Fruit fly (Drosophila melanogaster): ENCODE results near the gene CG11294.

The CG11294 gene

dm6 chrX:8671348-8672298 is 21.8 kb downstream of the CG11294 start:
- TF ChIP-seq psq (optimal IDR thresholded peaks at IDR 0.05) (no peak), h (optimal IDR thresholded peaks at IDR 0.05) (no peak), insv (optimal IDR thresholded peaks at IDR 0.05) (no peak), Sin3A (optimal IDR thresholded peaks at IDR 0.05) (no peak), ttk (optimal IDR thresholded peaks at IDR 0.05) (no peak), Myc (optimal IDR thresholded peaks at IDR 0.05) (no peak)

dm6 chrX:8669434-8669833 is 24.0 kb downstream of the CG11294 start:
- no peak for TF ChIP-seq ttk (optimal IDR thresholded peaks at IDR 0.05)
- no peak for TF ChIP-seq Myc (optimal IDR thresholded peaks at IDR 0.05)
- TF ChIP-seq psq (optimal IDR thresholded peaks at IDR 0.05) = no peak
- TF ChIP-seq h (optimal IDR thresholded peaks at IDR 0.05) = no peak
- no peak for TF ChIP-seq Sin3A (optimal IDR thresholded peaks at IDR 0.05)
- TF ChIP-seq insv (optimal IDR thresholded peaks at IDR 0.05) = no peak

dm6 chrX:8667709-8668108 is 25.7 kb downstream of the CG11294 start:
- TF ChIP-seq ttk (optimal IDR thresholded peaks at IDR 0.05) (no peak), insv (optimal IDR thresholded peaks at IDR 0.05) (no peak)

dm6 chrX:8667070-8667469 is 26.4 kb downstream of the CG11294 start:
- no peak for TF ChIP-seq h (optimal IDR thresholded peaks at IDR 0.05)

dm6 chrX:8665576-8666297 is 27.7 kb downstream of the CG11294 start:
- TF ChIP-seq h (optimal IDR thresholded peaks at IDR 0.05) = no peak
- TF ChIP-seq Myc (optimal IDR thresholded peaks at IDR 0.05) = no peak
- TF ChIP-seq insv (optimal IDR thresholded peaks at IDR 0.05) = no peak
- no peak for TF ChIP-seq psq (optimal IDR thresholded peaks at IDR 0.05)
- TF ChIP-seq ttk (optimal IDR thresholded peaks at IDR 0.05) = no peak
- no peak for TF ChIP-seq Sin3A (optimal IDR thresholded peaks at IDR 0.05)

dm6 chrX:8663795-8664194 is 29.6 kb downstream of the CG11294 start:
- no peak for TF ChIP-seq psq (optimal IDR thresholded peaks at IDR 0.05)
- TF ChIP-seq ttk (optimal IDR thresholded peaks at IDR 0.05) = no peak
- TF ChIP-seq h (optimal IDR thresholded peaks at IDR 0.05) = no peak

dm6 chrX:8662247-8662646 is 31.2 kb downstream of the CG11294 start:
- TF ChIP-seq ttk (optimal IDR thresholded peaks at IDR 0.05) = no peak
- TF ChIP-seq insv (optimal IDR thresholded peaks at IDR 0.05) = no peak
- no peak for TF ChIP-seq Sin3A (optimal IDR thresholded peaks at IDR 0.05)
- no peak for TF ChIP-seq psq (optimal IDR thresholded peaks at IDR 0.05)
- TF ChIP-seq Myc (optimal IDR thresholded peaks at IDR 0.05) = no peak
- no peak for TF ChIP-seq h (optimal IDR thresholded peaks at IDR 0.05)

- TF ChIP-seq insv (optimal IDR thresholded peaks at IDR 0.05) (no peak), ttk (optimal IDR thresholded peaks at IDR 0.05) (no peak), Sin3A (optimal IDR thresholded peaks at IDR 0.05) (no peak), h (optimal IDR thresholded peaks at IDR 0.05) (no peak), Myc (optimal IDR thresholded peaks at IDR 0.05) (no peak), psq (optimal IDR thresholded peaks at IDR 0.05) (no peak)
These were observed 32.1 kb downstream of the CG11294 start for dm6 chrX:8661162-8661807.

dm6 chrX:8660354-8660753 is 33.1 kb downstream of the CG11294 start:
- TF ChIP-seq Sin3A (optimal IDR thresholded peaks at IDR 0.05) = no peak

- TF ChIP-seq insv (optimal IDR thresholded peaks at IDR 0.05) = no peak
- TF ChIP-seq Sin3A (optimal IDR thresholded peaks at IDR 0.05) = no peak
- no peak for TF ChIP-seq psq (optimal IDR thresholded peaks at IDR 0.05)
- TF ChIP-seq ttk (optimal IDR thresholded peaks at IDR 0.05) = no peak
- no peak for TF ChIP-seq h (optimal IDR thresholded peaks at IDR 0.05)
- no peak for TF ChIP-seq Myc (optimal IDR thresholded peaks at IDR 0.05)
These were observed 35.4 kb downstream of the CG11294 start for dm6 chrX:8658047-8658446.

- no peak for TF ChIP-seq Sin3A (optimal IDR thresholded peaks at IDR 0.05)
- no peak for TF ChIP-seq h (optimal IDR thresholded peaks at IDR 0.05)
- TF ChIP-seq Myc (optimal IDR thresholded peaks at IDR 0.05) = no peak
- TF ChIP-seq ttk (optimal IDR thresholded peaks at IDR 0.05) = no peak
- TF ChIP-seq psq (optimal IDR thresholded peaks at IDR 0.05) = no peak
- TF ChIP-seq insv (optimal IDR thresholded peaks at IDR 0.05) = no peak
These were observed 36.6 kb downstream of the CG11294 start for dm6 chrX:8656550-8657431.

dm6 chrX:8655228-8655627 is 38.2 kb downstream of the CG11294 start:
- no peak for TF ChIP-seq Sin3A (optimal IDR thresholded peaks at IDR 0.05)
- TF ChIP-seq psq (optimal IDR thresholded peaks at IDR 0.05) = no peak
- TF ChIP-seq ttk (optimal IDR thresholded peaks at IDR 0.05) = no peak
- TF ChIP-seq insv (optimal IDR thresholded peaks at IDR 0.05) = no peak
- TF ChIP-seq h (optimal IDR thresholded peaks at IDR 0.05) = no peak
- no peak for TF ChIP-seq Myc (optimal IDR thresholded peaks at IDR 0.05)
